Worm (Caenorhabditis elegans) whole organism, young adult: ENCODE measurements around the gene rme-1.

Experiments used
- B0019.2 ChIP-seq: fragments of 200-800 bp; sonication (Bioruptor generic); conservative IDR thresholded peaks from 2 replicates; pipeline ENCODE4 v1.3.6; 2022; ENCODE audit warnings: missing genetic modification reagents, missing genetic modification characterization, missing compliant biosample characterization
- B0336.3 ChIP-seq: fragments of 200-800 bp; sonication (Bioruptor generic); IDR thresholded peaks from 2 replicates; pipeline ENCODE4 v1.3.6; 2022; ENCODE audit warnings: missing genetic modification characterization, missing compliant biosample characterization
- F57A8.1 ChIP-seq: fragments of 200-800 bp; sonication (Bioruptor generic); optimal IDR thresholded peaks from 2 replicates; lab custom pipeline; 2018; ENCODE audit warnings: mild to moderate bottlenecking, missing genetic modification characterization, moderate library complexity, missing compliant biosample characterization
- F57C9.4 ChIP-seq: sonication (generic microtip); optimal IDR thresholded peaks from 2 replicates; lab custom pipeline; 2017; ENCODE audit warnings: mild to moderate bottlenecking, missing genetic modification characterization, missing compliant biosample characterization
- T07F8.4 ChIP-seq: sonication (generic microtip); optimal IDR thresholded peaks from 2 replicates; lab custom pipeline; 2016; ENCODE audit warnings: mild to moderate bottlenecking, missing genetic modification characterization, moderate library complexity, missing compliant biosample characterization
- T26A5.8 ChIP-seq: sonication (generic microtip); optimal IDR thresholded peaks from 2 replicates; lab custom pipeline; 2016; ENCODE audit warnings: missing genetic modification characterization, missing compliant biosample characterization
- Y53G8AR.9 ChIP-seq: fragments of 200-800 bp; sonication (Bioruptor generic); conservative IDR thresholded peaks from 2 replicates; pipeline ENCODE4 v1.3.6; 2022; ENCODE audit warnings: missing genetic modification reagents, missing genetic modification characterization, missing compliant biosample characterization
- Y56A3A.18 ChIP-seq: fragments of 200-800 bp; sonication (Bioruptor generic); IDR thresholded peaks from 2 replicates; pipeline ENCODE4 v1.3.6; 2022; ENCODE audit warnings: missing genetic modification reagents, missing genetic modification characterization, missing compliant biosample characterization
- ama-1 ChIP-seq, 3 experiments: fragments of 150-350 bp in 1 of 3; sonication (generic microtip) in 2 of 3; optimal IDR thresholded peaks; 2 replicates each; lab custom pipeline; 2014 to 2018; ENCODE audit warnings: missing biosample characterization in 2 of 3, missing genetic modification characterization in 2 of 3, missing genetic modification reagents in 2 of 3
- aptf-2 ChIP-seq: fragments of 200-800 bp; sonication (Bioruptor generic); conservative IDR thresholded peaks from 2 replicates; pipeline ENCODE4 v1.3.6; 2022; ENCODE audit warnings: missing genetic modification reagents, missing genetic modification characterization, missing compliant biosample characterization
- aptf-3 ChIP-seq: fragments of 200-800 bp; sonication (Bioruptor generic); IDR thresholded peaks from 2 replicates; pipeline ENCODE4 v1.3.6; 2022; ENCODE audit warnings: missing genetic modification characterization, missing compliant biosample characterization
- athp-1 ChIP-seq: sonication (generic microtip); optimal IDR thresholded peaks from 2 replicates; lab custom pipeline; 2017; ENCODE audit warnings: mild to moderate bottlenecking, missing genetic modification characterization, missing compliant biosample characterization
- attf-6 ChIP-seq: fragments of 200-800 bp; sonication (Bioruptor generic); IDR thresholded peaks from 2 replicates; pipeline ENCODE4 v1.3.6; 2022; ENCODE audit warnings: missing genetic modification reagents, missing genetic modification characterization, missing compliant biosample characterization
- bed-1 ChIP-seq: fragments of 200-800 bp; sonication (Bioruptor generic); IDR thresholded peaks from 2 replicates; pipeline ENCODE4 v1.3.6; 2022; ENCODE audit warnings: missing genetic modification reagents, missing genetic modification characterization, missing compliant biosample characterization
- cebp-1 ChIP-seq, 2 experiments: fragments of 200-800 bp in 1 of 2; sonication (Bioruptor generic) in 1 of 2; sonication (generic microtip) in 1 of 2; IDR thresholded peaks in 1 of 2; optimal IDR thresholded peaks in 1 of 2; 2 replicates each; pipeline versions ENCODE4 v1.3.6 to Lab custom; 2017 to 2022; ENCODE audit warnings: missing compliant biosample characterization in 2 of 2, missing genetic modification characterization in 2 of 2, mild to moderate bottlenecking in 1 of 2, missing genetic modification reagents in 1 of 2, moderate library complexity in 1 of 2
- chd-7 ChIP-seq: sonication (generic microtip); optimal IDR thresholded peaks from 2 replicates; lab custom pipeline; 2016; ENCODE audit warnings: mild to moderate bottlenecking, missing genetic modification characterization, moderate library complexity, missing compliant biosample characterization
- dpff-1 ChIP-seq: sonication (generic microtip); optimal IDR thresholded peaks from 2 replicates; lab custom pipeline; 2017; ENCODE audit warnings: mild to moderate bottlenecking, missing genetic modification characterization, missing compliant biosample characterization
- efl-1 ChIP-seq: fragments of 150-350 bp; optimal IDR thresholded peaks from 2 replicates; lab custom pipeline; 2014; ENCODE audit warnings: missing biosample characterization, missing genetic modification reagents, missing genetic modification characterization
- egl-18 ChIP-seq: fragments of 200-800 bp; sonication (Bioruptor generic); IDR thresholded peaks from 2 replicates; pipeline ENCODE4 v1.3.6; 2022; ENCODE audit warnings: missing genetic modification reagents, missing genetic modification characterization, missing compliant biosample characterization
- egl-44 ChIP-seq: fragments of 200-800 bp; sonication (Bioruptor generic); IDR thresholded peaks from 2 replicates; pipeline ENCODE4 v1.3.6; 2022; ENCODE audit warnings: missing genetic modification reagents, missing genetic modification characterization, missing compliant biosample characterization
- fkh-3 ChIP-seq: sonication (generic microtip); optimal IDR thresholded peaks from 2 replicates; lab custom pipeline; 2016; ENCODE audit warnings: mild to moderate bottlenecking, missing genetic modification characterization, missing compliant biosample characterization
- gei-17 ChIP-seq: fragments of 200-800 bp; sonication (Bioruptor generic); optimal IDR thresholded peaks from 2 replicates; lab custom pipeline; 2018; ENCODE audit warnings: mild to moderate bottlenecking, missing genetic modification characterization, missing compliant biosample characterization
- hlh-12 ChIP-seq: sonication (generic microtip); optimal IDR thresholded peaks from 2 replicates; lab custom pipeline; 2016; ENCODE audit warnings: missing genetic modification characterization, missing compliant biosample characterization
- hlh-26 ChIP-seq: fragments of 200-800 bp; sonication (Bioruptor generic); conservative IDR thresholded peaks from 2 replicates; pipeline ENCODE4 v1.3.6; 2022; ENCODE audit warnings: missing genetic modification reagents, missing genetic modification characterization, missing compliant biosample characterization
- hmg-1.2 ChIP-seq: fragments of 200-800 bp; sonication (Bioruptor generic); IDR thresholded peaks from 2 replicates; pipeline ENCODE4 v1.3.6; 2022; ENCODE audit warnings: missing genetic modification reagents, missing genetic modification characterization, missing compliant biosample characterization
- let-607 ChIP-seq, 2 experiments: fragments of 200-800 bp in 1 of 2; sonication (Bioruptor generic) in 1 of 2; sonication (generic microtip) in 1 of 2; optimal IDR thresholded peaks; 2 replicates each; lab custom pipeline; 2016 to 2018; ENCODE audit warnings: mild to moderate bottlenecking in 2 of 2, missing compliant biosample characterization in 2 of 2, missing genetic modification characterization in 2 of 2, moderate library complexity in 2 of 2, missing genotype in 1 of 2
- lin-26 ChIP-seq: fragments of 200-800 bp; sonication (Bioruptor generic); IDR thresholded peaks from 2 replicates; pipeline ENCODE4 v1.3.6; 2022; ENCODE audit warnings: missing genetic modification reagents, missing genetic modification characterization, missing compliant biosample characterization
- madf-10 ChIP-seq: sonication (generic microtip); optimal IDR thresholded peaks from 2 replicates; lab custom pipeline; 2016; ENCODE audit warnings: mild to moderate bottlenecking, missing genetic modification characterization, missing compliant biosample characterization
- madf-3 ChIP-seq: fragments of 200-800 bp; sonication (Bioruptor generic); IDR thresholded peaks from 2 replicates; pipeline ENCODE4 v1.3.6; 2022; ENCODE audit warnings: missing genetic modification reagents, missing genetic modification characterization, missing compliant biosample characterization
- madf-8 ChIP-seq: fragments of 200-800 bp; sonication (Bioruptor generic); conservative IDR thresholded peaks from 2 replicates; pipeline ENCODE4 v1.3.6; 2022; ENCODE audit warnings: missing genetic modification reagents, missing genetic modification characterization, missing compliant biosample characterization
- mcd-1 ChIP-seq: fragments of 200-800 bp; sonication (Bioruptor generic); IDR thresholded peaks from 2 replicates; pipeline ENCODE4 v1.3.6; 2022; ENCODE audit warnings: missing genetic modification reagents, missing genetic modification characterization, missing compliant biosample characterization
- mel-28 ChIP-seq: sonication (generic microtip); optimal IDR thresholded peaks from 2 replicates; lab custom pipeline; 2016; ENCODE audit warnings: borderline replicate concordance, mild to moderate bottlenecking, missing genetic modification characterization, missing compliant biosample characterization
- nfya-2 ChIP-seq: fragments of 200-800 bp; sonication (Bioruptor generic); IDR thresholded peaks from 2 replicates; pipeline ENCODE4 v1.3.6; 2022; ENCODE audit warnings: missing genetic modification reagents, missing genetic modification characterization, missing compliant biosample characterization
- nfyb-1 ChIP-seq: fragments of 200-800 bp; sonication (Bioruptor generic); IDR thresholded peaks from 2 replicates; pipeline ENCODE4 v1.3.6; 2022; ENCODE audit warnings: missing genetic modification reagents, missing genetic modification characterization, missing compliant biosample characterization
- nhr-90 ChIP-seq: sonication (generic microtip); optimal IDR thresholded peaks from 2 replicates; lab custom pipeline; 2016; ENCODE audit warnings: missing genotype, mild to moderate bottlenecking, missing genetic modification characterization, missing compliant biosample characterization
- rcor-1 ChIP-seq: fragments of 200-800 bp; sonication (Bioruptor generic); IDR thresholded peaks from 2 replicates; pipeline ENCODE4 v1.3.6; 2022; ENCODE audit warnings: missing genetic modification reagents, missing genetic modification characterization, missing compliant biosample characterization
- snpc-1.3 ChIP-seq: sonication (generic microtip); optimal IDR thresholded peaks from 2 replicates; lab custom pipeline; 2017; ENCODE audit warnings: missing genetic modification characterization, mild to moderate bottlenecking, missing compliant biosample characterization, antibody characterized with exemption, moderate library complexity, missing genotype, missing genetic modification reagents; ENCODE audit not compliant: insufficient read depth
- snpc-3.4 ChIP-seq: sonication (generic microtip); optimal IDR thresholded peaks from 2 replicates; lab custom pipeline; 2017; ENCODE audit warnings: missing genetic modification characterization, mild to moderate bottlenecking, missing compliant biosample characterization, antibody characterized with exemption, moderate library complexity, missing genotype, missing genetic modification reagents
- tbx-9 ChIP-seq: sonication (generic microtip); optimal IDR thresholded peaks from 2 replicates; lab custom pipeline; 2016; ENCODE audit warnings: borderline replicate concordance, missing genetic modification characterization, inconsistent platforms, missing compliant biosample characterization
- unc-130 ChIP-seq: sonication (generic microtip); optimal IDR thresholded peaks from 2 replicates; lab custom pipeline; 2016; ENCODE audit warnings: missing genetic modification reagents, missing genetic modification characterization, missing compliant biosample characterization
- zim-3 ChIP-seq: sonication (generic microtip); optimal IDR thresholded peaks from 2 replicates; lab custom pipeline; 2017; ENCODE audit warnings: mild to moderate bottlenecking, missing genetic modification characterization, moderate library complexity, missing compliant biosample characterization
- ztf-18 ChIP-seq: sonication (generic microtip); optimal IDR thresholded peaks from 2 replicates; lab custom pipeline; 2016; ENCODE audit warnings: missing genotype, mild to moderate bottlenecking, missing genetic modification characterization, missing compliant biosample characterization
- ztf-22 ChIP-seq: fragments of 200-800 bp; sonication (Bioruptor generic); optimal IDR thresholded peaks from 2 replicates; lab custom pipeline; 2018; ENCODE audit warnings: mild to moderate bottlenecking, missing genetic modification characterization, moderate library complexity, missing compliant biosample characterization

rme-1 gene

DNA sequence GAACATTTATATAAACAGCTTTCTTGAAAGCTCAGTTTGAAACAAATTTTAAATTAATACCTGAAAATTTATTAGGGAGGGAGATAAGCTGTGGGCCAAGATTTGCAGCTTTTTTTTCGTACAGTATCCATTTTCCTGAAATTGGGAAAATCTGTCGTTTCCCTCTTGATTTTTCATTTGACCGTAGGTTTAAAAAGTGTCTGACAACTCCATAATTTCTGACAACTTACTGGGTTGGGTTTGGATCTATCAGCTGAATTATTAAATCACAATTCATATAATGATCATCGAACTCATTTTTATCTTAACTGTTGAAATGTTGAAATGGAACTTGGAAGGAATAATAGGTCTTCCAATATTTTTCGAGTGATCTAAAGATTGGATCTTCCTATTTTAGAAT, 12.1 kb downstream of the rme-1 start (continued):
- no peak for TF ChIP-seq T07F8.4
- no peak for TF ChIP-seq attf-6
- no peak for TF ChIP-seq mel-28 (tag; lab: Kevin White, UChicago)

DNA sequence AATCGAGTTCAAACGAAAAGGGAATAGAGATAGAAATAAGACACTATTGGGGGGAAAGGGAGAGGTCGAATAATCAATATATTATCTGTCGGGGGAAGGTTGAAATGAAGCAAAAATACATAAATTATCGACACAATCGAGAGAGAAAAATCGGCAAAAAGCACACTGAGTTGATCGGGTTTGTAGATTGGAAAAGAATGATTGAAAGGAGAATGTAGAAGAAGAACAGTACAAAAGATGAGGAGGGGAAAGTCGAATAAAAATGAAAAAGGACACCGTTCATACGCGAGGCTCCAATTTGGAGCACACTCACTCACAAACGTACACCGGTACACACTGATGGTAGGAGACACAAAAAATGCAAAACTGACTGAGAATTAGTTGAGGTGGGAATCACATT, 12.6 kb downstream of the rme-1 start:
- TF ChIP-seq Y53G8AR.9 (GFP tag; lab: Robert Waterston, UW) (peak; percentile 23), efl-1 (GFP tag; lab: Kevin White, UChicago) (no peak), nfyb-1 (GFP tag; lab: Robert Waterston, UW) (no peak), bed-1 (GFP tag; lab: Robert Waterston, UW) (0 out of 2 replicates have a peak, but pooled peaks have one; percentile 44), B0019.2 (GFP tag; lab: Robert Waterston, UW) (0 out of 2 replicates have a peak, but pooled peaks have one; percentile 8), ama-1 (optimal IDR thresholded peaks at IDR 0.05; lab: Kevin White, UChicago) (peak; percentile 22), ama-1 (GFP tag; optimal IDR thresholded peaks at IDR 0.05; lab: Kevin White, UChicago) (no peak), nfya-2 (0 out of 2 replicates have a peak, but pooled peaks have one; percentile 2), aptf-3 (GFP tag; lab: Robert Waterston, UW) (0 out of 2 replicates have a peak, but pooled peaks have one; percentile 11), athp-1 (tag; lab: Kevin White, UChicago) (peak; percentile 43), madf-3 (GFP tag; lab: Robert Waterston, UW) (0 out of 2 replicates have a peak, but pooled peaks have one; percentile 32), dpff-1 (tag; lab: Kevin White, UChicago) (peak; percentile 8), madf-8 (GFP tag; lab: Robert Waterston, UW) (no peak), Y56A3A.18 (GFP tag; lab: Robert Waterston, UW) (peak; percentile 29; the same call in 1 of the 2 replicates), snpc-3.4 (peak; percentile 3), chd-7 (tag; lab: Kevin White, UChicago) (peak; percentile 44), ztf-22 (peak; percentile 43), ztf-18 (tag; lab: Kevin White, UChicago) (no peak), lin-26 (GFP tag; lab: Robert Waterston, UW) (0 out of 2 replicates have a peak, but pooled peaks have one; percentile 21)
- TF ChIP-seq, all 124 proteins: peak for 14

DNA sequence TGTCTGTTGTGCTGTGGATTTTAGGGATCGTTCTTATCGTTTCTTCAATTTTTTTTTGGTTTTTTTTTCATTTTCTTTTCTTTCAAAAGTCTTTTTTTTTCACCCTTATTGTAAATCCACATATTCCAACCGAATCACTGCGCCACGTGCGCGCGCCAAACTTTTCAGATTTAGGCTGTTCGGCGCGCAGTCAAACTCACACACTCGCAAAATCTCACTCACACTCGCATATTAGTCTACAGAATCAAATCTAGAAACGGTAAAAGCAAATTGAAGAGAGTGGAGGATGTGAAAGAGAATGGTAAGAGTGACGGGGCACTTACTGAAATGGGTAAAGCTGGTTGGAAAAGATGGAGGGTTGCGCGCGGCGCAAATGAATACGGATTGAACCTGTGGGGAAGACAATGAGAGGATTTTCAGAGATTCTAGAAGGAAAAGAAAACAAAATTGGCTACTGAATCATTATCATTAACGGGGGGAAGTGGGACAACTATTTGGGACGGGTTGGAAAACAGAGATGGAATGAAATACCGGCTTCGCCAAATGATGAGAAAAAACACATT, 13.6 kb downstream of the rme-1 start:
- TF ChIP-seq egl-44 (GFP tag; lab: Robert Waterston, UW): no peak
- TF ChIP-seq T26A5.8 (tag; lab: Kevin White, UChicago): no peak
- TF ChIP-seq tbx-9 (tag; lab: Kevin White, UChicago): no peak
- peak; percentile 5; the same call in 1 of the 2 replicates for TF ChIP-seq rcor-1 (GFP tag; lab: Robert Waterston, UW)
- TF ChIP-seq unc-130 (GFP tag; lab: Kevin White, UChicago): no peak
- TF ChIP-seq hlh-12 (tag; lab: Kevin White, UChicago): no peak
- TF ChIP-seq B0336.3 (GFP tag; lab: Robert Waterston, UW): peak; percentile 14; the same call in 1 of the 2 replicates
- no peak for TF ChIP-seq gei-17 (GFP tag; lab: Kevin White, UChicago)
- 0 out of 2 replicates have a peak, but pooled peaks have one; percentile 6 for TF ChIP-seq aptf-3 (GFP tag; lab: Robert Waterston, UW)
- TF ChIP-seq hlh-26 (GFP tag; lab: Robert Waterston, UW): no peak
- 0 out of 2 replicates have a peak, but pooled peaks have one; percentile 27 for TF ChIP-seq nfya-2
- no peak for TF ChIP-seq lin-26 (GFP tag; lab: Robert Waterston, UW)
- TF ChIP-seq aptf-2: no peak
- TF ChIP-seq nhr-90 (tag; lab: Kevin White, UChicago): no peak
- TF ChIP-seq egl-18 (GFP tag; lab: Robert Waterston, UW): no peak
- TF ChIP-seq let-607 (tag; optimal IDR thresholded peaks at IDR 0.05; lab: Kevin White, UChicago): no peak
- no peak for TF ChIP-seq snpc-1.3 (tag; lab: Kevin White, UChicago)
- no peak for TF ChIP-seq snpc-3.4
- TF ChIP-seq fkh-3 (tag; lab: Kevin White, UChicago): no peak
- no peak for TF ChIP-seq madf-10 (tag; lab: Kevin White, UChicago)
- 0 out of 2 replicates have a peak, but pooled peaks have one; percentile 25 for TF ChIP-seq cebp-1 (GFP tag; IDR thresholded peaks at IDR 0.05; lab: Robert Waterston, UW)
- no peak for TF ChIP-seq cebp-1 (tag; optimal IDR thresholded peaks at IDR 0.05; lab: Kevin White, UChicago)
- TF ChIP-seq F57C9.4: no peak
- TF ChIP-seq mcd-1: peak; percentile 34; the same call in 1 of the 2 replicates
- TF ChIP-seq F57A8.1: no peak
- TF ChIP-seq zim-3 (tag; lab: Kevin White, UChicago): peak; percentile 88
- no peak for TF ChIP-seq hmg-1.2 (GFP tag; lab: Robert Waterston, UW)
